Worm (Caenorhabditis elegans) whole organism, young adult: ENCODE measurements around the gene T07A9.15.
A peak's percentile ranks its signal among the peaks of the same experiment; 100 is the strongest.

Experiments used
- B0019.2 ChIP-seq: fragments of 200-800 bp; sonication (Bioruptor generic); conservative IDR thresholded peaks from 2 replicates; pipeline ENCODE4 v1.3.6; 2022; ENCODE audit warnings: missing genetic modification reagents, missing genetic modification characterization, missing compliant biosample characterization
- B0261.1 ChIP-seq: sonication (generic microtip); optimal IDR thresholded peaks from 2 replicates; lab custom pipeline; 2016; ENCODE audit warnings: mild to moderate bottlenecking, missing genetic modification characterization, moderate library complexity, missing compliant biosample characterization
- D2030.7 ChIP-seq: fragments of 200-800 bp; sonication (Bioruptor generic); IDR thresholded peaks from 2 replicates; pipeline ENCODE4 v1.3.6; 2022; ENCODE audit warnings: missing genetic modification reagents, missing genetic modification characterization, missing compliant biosample characterization
- F37B4.10 ChIP-seq: fragments of 200-800 bp; sonication (Bioruptor generic); IDR thresholded peaks from 2 replicates; pipeline ENCODE4 v1.3.6; 2022; ENCODE audit warnings: missing genetic modification characterization, missing compliant biosample characterization
- F39B2.1 ChIP-seq: fragments of 200-800 bp; sonication (Bioruptor generic); IDR thresholded peaks from 2 replicates; pipeline ENCODE4 v1.3.6; 2022; ENCODE audit warnings: missing genetic modification reagents, missing genetic modification characterization, missing compliant biosample characterization
- F57A8.1 ChIP-seq: fragments of 200-800 bp; sonication (Bioruptor generic); optimal IDR thresholded peaks from 2 replicates; lab custom pipeline; 2018; ENCODE audit warnings: mild to moderate bottlenecking, missing genetic modification characterization, moderate library complexity, missing compliant biosample characterization
- T26A5.8 ChIP-seq: sonication (generic microtip); optimal IDR thresholded peaks from 2 replicates; lab custom pipeline; 2016; ENCODE audit warnings: missing genetic modification characterization, missing compliant biosample characterization
- Y53G8AR.9 ChIP-seq: fragments of 200-800 bp; sonication (Bioruptor generic); conservative IDR thresholded peaks from 2 replicates; pipeline ENCODE4 v1.3.6; 2022; ENCODE audit warnings: missing genetic modification reagents, missing genetic modification characterization, missing compliant biosample characterization
- Y79H2A.3 ChIP-seq: fragments of 200-800 bp; sonication (Bioruptor generic); conservative IDR thresholded peaks from 2 replicates; pipeline ENCODE4 v1.3.6; 2022; ENCODE audit warnings: missing genetic modification reagents, missing genetic modification characterization, missing compliant biosample characterization
- Y95B8A.8 ChIP-seq: fragments of 200-800 bp; sonication (Bioruptor generic); IDR thresholded peaks from 2 replicates; pipeline ENCODE4 v1.3.6; 2022; ENCODE audit warnings: missing genetic modification reagents, missing genetic modification characterization, missing compliant biosample characterization
- bed-1 ChIP-seq: fragments of 200-800 bp; sonication (Bioruptor generic); IDR thresholded peaks from 2 replicates; pipeline ENCODE4 v1.3.6; 2022; ENCODE audit warnings: missing genetic modification reagents, missing genetic modification characterization, missing compliant biosample characterization
- ceh-27 ChIP-seq: fragments of 200-800 bp; sonication (Bioruptor generic); optimal IDR thresholded peaks from 2 replicates; lab custom pipeline; 2018; ENCODE audit warnings: mild to moderate bottlenecking, missing genetic modification characterization, moderate library complexity, missing compliant biosample characterization
- ceh-40 ChIP-seq: fragments of 200-800 bp; sonication (Bioruptor generic); IDR thresholded peaks from 2 replicates; pipeline ENCODE4 v1.3.6; 2022; ENCODE audit warnings: missing genetic modification characterization, missing compliant biosample characterization
- ceh-58 ChIP-seq: fragments of 200-800 bp; sonication (Bioruptor generic); IDR thresholded peaks from 2 replicates; pipeline ENCODE4 v1.3.6; 2022; ENCODE audit warnings: missing genetic modification characterization, missing compliant biosample characterization
- ceh-79 ChIP-seq: sonication (generic microtip); optimal IDR thresholded peaks from 2 replicates; lab custom pipeline; 2017; ENCODE audit warnings: mild to moderate bottlenecking, missing genetic modification characterization, missing compliant biosample characterization
- die-1 ChIP-seq: sonication (generic microtip); optimal IDR thresholded peaks from 2 replicates; lab custom pipeline; 2016; ENCODE audit warnings: missing genotype, mild to moderate bottlenecking, missing genetic modification characterization, missing compliant biosample characterization
- dox-1 ChIP-seq: fragments of 200-800 bp; sonication (Bioruptor generic); IDR thresholded peaks from 2 replicates; pipeline ENCODE4 v1.3.6; 2022; ENCODE audit warnings: missing genetic modification reagents, missing genetic modification characterization, missing compliant biosample characterization
- egrh-3 ChIP-seq: fragments of 200-800 bp; sonication (Bioruptor generic); IDR thresholded peaks from 2 replicates; pipeline ENCODE4 v1.3.6; 2022; ENCODE audit warnings: missing genetic modification reagents, missing genetic modification characterization, missing compliant biosample characterization
- ets-4 ChIP-seq: fragments of 200-800 bp; sonication (Bioruptor generic); optimal IDR thresholded peaks from 2 replicates; lab custom pipeline; 2018; ENCODE audit warnings: mild to moderate bottlenecking, missing genetic modification characterization, missing compliant biosample characterization
- fkh-3 ChIP-seq: sonication (generic microtip); optimal IDR thresholded peaks from 2 replicates; lab custom pipeline; 2016; ENCODE audit warnings: mild to moderate bottlenecking, missing genetic modification characterization, missing compliant biosample characterization
- him-1 ChIP-seq: sonication (generic microtip); optimal IDR thresholded peaks from 2 replicates; lab custom pipeline; 2016; ENCODE audit warnings: missing genotype, missing genetic modification reagents, missing genetic modification characterization, missing compliant biosample characterization
- hmg-1.2 ChIP-seq: fragments of 200-800 bp; sonication (Bioruptor generic); IDR thresholded peaks from 2 replicates; pipeline ENCODE4 v1.3.6; 2022; ENCODE audit warnings: missing genetic modification reagents, missing genetic modification characterization, missing compliant biosample characterization
- hsf-1 ChIP-seq: fragments of 200-800 bp; sonication (Bioruptor generic); IDR thresholded peaks from 2 replicates; pipeline ENCODE4 v1.3.6; 2022; ENCODE audit warnings: missing genetic modification reagents, missing genetic modification characterization, missing compliant biosample characterization
- let-607 ChIP-seq, 2 experiments: fragments of 200-800 bp in 1 of 2; sonication (Bioruptor generic) in 1 of 2; sonication (generic microtip) in 1 of 2; optimal IDR thresholded peaks; 2 replicates each; lab custom pipeline; 2016 to 2018; ENCODE audit warnings: mild to moderate bottlenecking in 2 of 2, missing compliant biosample characterization in 2 of 2, missing genetic modification characterization in 2 of 2, moderate library complexity in 2 of 2, missing genotype in 1 of 2
- lin-26 ChIP-seq: fragments of 200-800 bp; sonication (Bioruptor generic); IDR thresholded peaks from 2 replicates; pipeline ENCODE4 v1.3.6; 2022; ENCODE audit warnings: missing genetic modification reagents, missing genetic modification characterization, missing compliant biosample characterization
- lin-35 ChIP-seq, 3 experiments: fragments of 150-350 bp in 2 of 3; sonication (generic microtip) in 1 of 3; optimal IDR thresholded peaks; 2 replicates each; lab custom pipeline; 2014 to 2018; ENCODE audit warnings: missing biosample characterization in 3 of 3, missing genetic modification characterization in 3 of 3, missing genetic modification reagents in 3 of 3
- lin-40 ChIP-seq: sonication (generic microtip); optimal IDR thresholded peaks from 2 replicates; lab custom pipeline; 2016; ENCODE audit warnings: missing genetic modification characterization, mild to moderate bottlenecking, missing compliant biosample characterization, missing genotype, missing genetic modification reagents
- lin-54 ChIP-seq: fragments of 200-800 bp; sonication (Bioruptor generic); optimal IDR thresholded peaks from 2 replicates; lab custom pipeline; 2018; ENCODE audit warnings: mild to moderate bottlenecking, missing genetic modification characterization, missing compliant biosample characterization
- madf-3 ChIP-seq: fragments of 200-800 bp; sonication (Bioruptor generic); IDR thresholded peaks from 2 replicates; pipeline ENCODE4 v1.3.6; 2022; ENCODE audit warnings: missing genetic modification reagents, missing genetic modification characterization, missing compliant biosample characterization
- madf-6 ChIP-seq: fragments of 200-800 bp; sonication (Bioruptor generic); IDR thresholded peaks from 2 replicates; pipeline ENCODE4 v1.3.6; 2022; ENCODE audit warnings: missing genetic modification reagents, missing genetic modification characterization, missing compliant biosample characterization
- mcd-1 ChIP-seq: fragments of 200-800 bp; sonication (Bioruptor generic); IDR thresholded peaks from 2 replicates; pipeline ENCODE4 v1.3.6; 2022; ENCODE audit warnings: missing genetic modification reagents, missing genetic modification characterization, missing compliant biosample characterization
- mel-28 ChIP-seq: sonication (generic microtip); optimal IDR thresholded peaks from 2 replicates; lab custom pipeline; 2016; ENCODE audit warnings: borderline replicate concordance, mild to moderate bottlenecking, missing genetic modification characterization, missing compliant biosample characterization
- nfya-2 ChIP-seq: fragments of 200-800 bp; sonication (Bioruptor generic); IDR thresholded peaks from 2 replicates; pipeline ENCODE4 v1.3.6; 2022; ENCODE audit warnings: missing genetic modification reagents, missing genetic modification characterization, missing compliant biosample characterization
- nfyb-1 ChIP-seq: fragments of 200-800 bp; sonication (Bioruptor generic); IDR thresholded peaks from 2 replicates; pipeline ENCODE4 v1.3.6; 2022; ENCODE audit warnings: missing genetic modification reagents, missing genetic modification characterization, missing compliant biosample characterization
- nhr-120 ChIP-seq: fragments of 200-800 bp; sonication (Bioruptor generic); IDR thresholded peaks from 2 replicates; pipeline ENCODE4 v1.3.6; 2022; ENCODE audit warnings: missing genetic modification characterization, missing compliant biosample characterization
- nhr-179 ChIP-seq: sonication (generic microtip); optimal IDR thresholded peaks from 2 replicates; lab custom pipeline; 2016; ENCODE audit warnings: mild to moderate bottlenecking, missing genetic modification characterization, missing compliant biosample characterization
- nhr-27 ChIP-seq: fragments of 200-800 bp; sonication (Bioruptor generic); optimal IDR thresholded peaks from 2 replicates; lab custom pipeline; 2018; ENCODE audit warnings: mild to moderate bottlenecking, missing genetic modification characterization, moderate library complexity, missing compliant biosample characterization
- nhr-80 ChIP-seq: sonication (generic microtip); optimal IDR thresholded peaks from 2 replicates; lab custom pipeline; 2016; ENCODE audit warnings: missing genetic modification characterization, missing compliant biosample characterization
- pbrm-1 ChIP-seq: fragments of 200-800 bp; sonication (Bioruptor generic); IDR thresholded peaks from 2 replicates; pipeline ENCODE4 v1.3.6; 2022; ENCODE audit warnings: missing genetic modification reagents, missing genetic modification characterization, missing compliant biosample characterization
- rcor-1 ChIP-seq: fragments of 200-800 bp; sonication (Bioruptor generic); IDR thresholded peaks from 2 replicates; pipeline ENCODE4 v1.3.6; 2022; ENCODE audit warnings: missing genetic modification reagents, missing genetic modification characterization, missing compliant biosample characterization
- repo-1 ChIP-seq: sonication (generic microtip); optimal IDR thresholded peaks from 2 replicates; lab custom pipeline; 2017; ENCODE audit warnings: mild to moderate bottlenecking, missing genetic modification characterization, missing compliant biosample characterization
- sdz-38 ChIP-seq: sonication (generic microtip); optimal IDR thresholded peaks from 2 replicates; lab custom pipeline; 2016; ENCODE audit warnings: missing genotype, missing genetic modification characterization, missing compliant biosample characterization
- snpc-1.1 ChIP-seq: sonication (generic microtip); optimal IDR thresholded peaks from 2 replicates; lab custom pipeline; 2017; ENCODE audit warnings: missing genetic modification characterization, mild to moderate bottlenecking, missing compliant biosample characterization, antibody characterized with exemption, moderate library complexity, missing genotype, missing genetic modification reagents; ENCODE audit not compliant: insufficient read depth
- unc-130 ChIP-seq: sonication (generic microtip); optimal IDR thresholded peaks from 2 replicates; lab custom pipeline; 2016; ENCODE audit warnings: missing genetic modification reagents, missing genetic modification characterization, missing compliant biosample characterization
- zim-3 ChIP-seq: sonication (generic microtip); optimal IDR thresholded peaks from 2 replicates; lab custom pipeline; 2017; ENCODE audit warnings: mild to moderate bottlenecking, missing genetic modification characterization, moderate library complexity, missing compliant biosample characterization
- ztf-22 ChIP-seq: fragments of 200-800 bp; sonication (Bioruptor generic); optimal IDR thresholded peaks from 2 replicates; lab custom pipeline; 2018; ENCODE audit warnings: mild to moderate bottlenecking, missing genetic modification characterization, moderate library complexity, missing compliant biosample characterization
- ztf-26 ChIP-seq: sonication (generic microtip); optimal IDR thresholded peaks from 2 replicates; lab custom pipeline; 2017; ENCODE audit warnings: missing genetic modification characterization, missing compliant biosample characterization

The T07A9.15 gene

ce11 chrIV:427100-427908 lies 34.0 kb upstream of the T07A9.15 start (continued):
- no peak for TF ChIP-seq lin-35 (GFP tag; optimal IDR thresholded peaks at IDR 0.05; lab: Kevin White, UChicago)
- TF ChIP-seq nhr-120 (GFP tag; lab: Robert Waterston, UW): no peak
- no peak for TF ChIP-seq dox-1 (GFP tag; lab: Robert Waterston, UW)
- TF ChIP-seq Y95B8A.8 (GFP tag; lab: Robert Waterston, UW): no peak
- peak; percentile 39 for TF ChIP-seq Y53G8AR.9
- no peak for TF ChIP-seq him-1 (tag; lab: Kevin White, UChicago)
- TF ChIP-seq sdz-38: no peak
- no peak for TF ChIP-seq D2030.7
- no peak for TF ChIP-seq lin-40 (tag; lab: Kevin White, UChicago)
- TF ChIP-seq T26A5.8 (tag; lab: Kevin White, UChicago): no peak
- no peak for TF ChIP-seq die-1 (tag; lab: Kevin White, UChicago)
- TF ChIP-seq mel-28 (tag; lab: Kevin White, UChicago): no peak
- TF ChIP-seq nhr-27 (tag; lab: Kevin White, UChicago): no peak
- TF ChIP-seq F57A8.1: no peak
- TF ChIP-seq hsf-1 (GFP tag; lab: Robert Waterston, UW): peak; percentile 66
- TF ChIP-seq F37B4.10: 0 out of 2 replicates have a peak, but pooled peaks have one; percentile 81
- no peak for TF ChIP-seq ets-4 (GFP tag; lab: Kevin White, UChicago)
- TF ChIP-seq madf-3 (GFP tag; lab: Robert Waterston, UW): peak; percentile 66; the same call in 1 of the 2 replicates
- TF ChIP-seq pbrm-1 (GFP tag; lab: Robert Waterston, UW): peak; percentile 9; the same call in 1 of the 2 replicates
- TF ChIP-seq ztf-22: no peak
- TF ChIP-seq snpc-1.1 (tag; lab: Kevin White, UChicago): peak; percentile 67
- no peak for TF ChIP-seq ceh-79
- no peak for TF ChIP-seq B0261.1
- TF ChIP-seq lin-54 (GFP tag; lab: Kevin White, UChicago): peak; percentile 32
- no peak for TF ChIP-seq fkh-3 (tag; lab: Kevin White, UChicago)
- peak; percentile 69 for TF ChIP-seq zim-3
- TF ChIP-seq madf-6: peak; percentile 59
- TF ChIP-seq nfyb-1: 0 out of 2 replicates have a peak, but pooled peaks have one; percentile 22
- no peak for TF ChIP-seq B0019.2 (GFP tag; lab: Robert Waterston, UW)
- no peak for TF ChIP-seq ztf-26 (tag; lab: Kevin White, UChicago)
- TF ChIP-seq nhr-179 (tag; lab: Kevin White, UChicago): no peak
- peak; percentile 8; the same call in 1 of the 2 replicates for TF ChIP-seq mcd-1
- TF ChIP-seq let-607 (tag; optimal IDR thresholded peaks at IDR 0.05; lab: Kevin White, UChicago): no peak
- TF ChIP-seq repo-1: no peak
- TF ChIP-seq unc-130 (GFP tag; lab: Kevin White, UChicago): no peak
- TF ChIP-seq ceh-40 (GFP tag; lab: Robert Waterston, UW): no peak
- peak; percentile 59; the same call in 1 of the 2 replicates for TF ChIP-seq nfya-2 (GFP tag; lab: Robert Waterston, UW)
- TF ChIP-seq Y79H2A.3 (GFP tag; lab: Robert Waterston, UW): no peak
- TF ChIP-seq hmg-1.2 (GFP tag; lab: Robert Waterston, UW): no peak; the same call in 1 of the 2 replicates
- TF ChIP-seq F39B2.1 (GFP tag; lab: Robert Waterston, UW): peak; percentile 83
- TF ChIP-seq egrh-3 (GFP tag; lab: Robert Waterston, UW): no peak
- no peak for TF ChIP-seq bed-1 (GFP tag; lab: Robert Waterston, UW)
- TF ChIP-seq ceh-27 (GFP tag; lab: Kevin White, UChicago): no peak
- TF ChIP-seq nhr-80 (tag; lab: Kevin White, UChicago): no peak
- peak; percentile 68 for TF ChIP-seq rcor-1
- TF ChIP-seq ceh-58 (GFP tag; lab: Robert Waterston, UW): 0 out of 2 replicates have a peak, but pooled peaks have one; percentile 66
- TF ChIP-seq lin-26 (GFP tag; lab: Robert Waterston, UW): peak; percentile 65; the same call in 1 of the 2 replicates
